Worm (Caenorhabditis elegans) whole organism, L4 larva: ENCODE measurements around the gene fbxb-25.

Source experiments
- F10B5.3 ChIP-seq: sonication (generic microtip); optimal IDR thresholded peaks from 2 replicates; lab custom pipeline; 2016; ENCODE audit warnings: mild to moderate bottlenecking, missing genetic modification characterization, missing compliant biosample characterization
- F44E2.7 ChIP-seq: fragments of 200-800 bp; sonication (Bioruptor generic); IDR thresholded peaks from 2 replicates; pipeline ENCODE4 v2.1.2; 2022; ENCODE audit warnings: missing genetic modification characterization, missing compliant biosample characterization
- R02D3.7 ChIP-seq: fragments of 150-350 bp; sonication (generic microtip); optimal IDR thresholded peaks from 3 replicates; lab custom pipeline; 2014; ENCODE audit warnings: missing biosample characterization, missing genetic modification characterization
- Y105C5A.15 ChIP-seq: fragments of 200-800 bp; sonication (Bioruptor generic); IDR thresholded peaks from 2 replicates; pipeline ENCODE4 v1.3.6; 2022; ENCODE audit warnings: missing genetic modification characterization, missing compliant biosample characterization
- Y48G9A.11 ChIP-seq: fragments of 200-800 bp; sonication (Bioruptor generic); IDR thresholded peaks from 2 replicates; pipeline ENCODE4 v1.3.6; 2022; ENCODE audit warnings: missing genetic modification reagents, missing genetic modification characterization, missing compliant biosample characterization
- Y75B8A.6 ChIP-seq: fragments of 200-800 bp; sonication (Bioruptor generic); IDR thresholded peaks from 2 replicates; pipeline ENCODE4 v1.3.6; 2022; ENCODE audit warnings: missing genetic modification reagents, missing genetic modification characterization, missing compliant biosample characterization
- ZK337.2 ChIP-seq: fragments of 200-800 bp; sonication (Bioruptor generic); IDR thresholded peaks from 2 replicates; pipeline ENCODE4 v1.3.6; 2022; ENCODE audit warnings: missing genetic modification reagents, missing genetic modification characterization, missing compliant biosample characterization
- aha-1 ChIP-seq: fragments of 150-350 bp; peaks from one replicate; lab custom pipeline; 2014; ENCODE audit warnings: missing biosample characterization, missing genetic modification characterization
- ama-1 ChIP-seq: fragments of 150-350 bp; optimal IDR thresholded peaks from 2 replicates; lab custom pipeline; 2014; ENCODE audit warnings: inconsistent platforms, mixed read lengths
- arid-1 ChIP-seq: fragments of 200-800 bp; sonication (Bioruptor generic); conservative IDR thresholded peaks from 2 replicates; pipeline ENCODE4 v1.3.6; 2022; ENCODE audit warnings: missing genetic modification reagents, missing genetic modification characterization, missing compliant biosample characterization
- ceh-20 ChIP-seq: fragments of 200-800 bp; sonication (Bioruptor generic); IDR thresholded peaks from 2 replicates; pipeline ENCODE4 v1.3.6; 2022; ENCODE audit warnings: missing genetic modification reagents, missing genetic modification characterization, missing compliant biosample characterization
- ceh-28 ChIP-seq: fragments of 150-350 bp; optimal IDR thresholded peaks from 2 replicates; lab custom pipeline; 2014; ENCODE audit warnings: missing biosample characterization, missing genetic modification reagents, missing genetic modification characterization
- ceh-44 ChIP-seq: fragments of 200-800 bp; sonication (Bioruptor generic); IDR thresholded peaks from 2 replicates; pipeline ENCODE4 v1.3.6; 2022; ENCODE audit warnings: missing genetic modification reagents, missing genetic modification characterization, missing compliant biosample characterization
- ceh-82 ChIP-seq: sonication (generic microtip); optimal IDR thresholded peaks from 2 replicates; lab custom pipeline; 2017; ENCODE audit warnings: missing biosample characterization, missing genetic modification characterization
- ces-1 ChIP-seq: fragments of 150-350 bp; sonication (generic microtip); optimal IDR thresholded peaks from 4 replicates; lab custom pipeline; 2014; ENCODE audit warnings: missing biosample characterization, missing genetic modification reagents, missing genetic modification characterization
- daf-16 ChIP-seq, 3 experiments: sonication (generic microtip); optimal IDR thresholded peaks; 2 replicates each; lab custom pipeline; 2016 to 2017; ENCODE audit warnings: missing genetic modification characterization in 3 of 3, missing genetic modification reagents in 3 of 3, mild to moderate bottlenecking in 2 of 3, missing compliant biosample characterization in 2 of 3, missing biosample characterization in 1 of 3, moderate library complexity in 1 of 3
- dmd-6 ChIP-seq: fragments of 200-800 bp; sonication (Bioruptor generic); IDR thresholded peaks from 2 replicates; pipeline ENCODE4 v1.3.6; 2022; ENCODE audit warnings: missing genetic modification reagents, missing genetic modification characterization, missing compliant biosample characterization
- duxl-1 ChIP-seq: sonication (generic microtip); optimal IDR thresholded peaks from 2 replicates; lab custom pipeline; 2016; ENCODE audit warnings: mild to moderate bottlenecking, missing genetic modification characterization, moderate library complexity, missing compliant biosample characterization; ENCODE audit not compliant: poor library complexity
- egl-43 ChIP-seq: fragments of 200-800 bp; sonication (Bioruptor generic); IDR thresholded peaks from 2 replicates; pipeline ENCODE4 v1.3.6; 2022; ENCODE audit warnings: missing genetic modification reagents, missing genetic modification characterization, missing compliant biosample characterization
- fos-1 ChIP-seq: fragments of 150-350 bp; optimal IDR thresholded peaks from 2 replicates; lab custom pipeline; 2014; ENCODE audit warnings: missing biosample characterization, missing genetic modification characterization
- hlh-30 ChIP-seq: sonication (generic microtip); optimal IDR thresholded peaks from 2 replicates; lab custom pipeline; 2017; ENCODE audit warnings: antibody characterized with exemption, mild to moderate bottlenecking, missing genetic modification characterization, missing compliant biosample characterization; ENCODE audit not compliant: insufficient read depth
- jun-1 ChIP-seq: fragments of 150-350 bp; optimal IDR thresholded peaks from 2 replicates; lab custom pipeline; 2014; ENCODE audit warnings: missing biosample characterization, missing genetic modification reagents, missing genetic modification characterization
- lim-7 ChIP-seq: fragments of 200-800 bp; sonication (Bioruptor generic); IDR thresholded peaks from 2 replicates; pipeline ENCODE4 v1.3.6; 2022; ENCODE audit warnings: missing genetic modification characterization, missing compliant biosample characterization
- lin-1 ChIP-seq: fragments of 200-800 bp; sonication (Bioruptor generic); IDR thresholded peaks from 2 replicates; pipeline ENCODE4 v1.3.6; 2022; ENCODE audit warnings: missing genetic modification reagents, missing genetic modification characterization, missing compliant biosample characterization
- lin-13 ChIP-seq: fragments of 150-350 bp; optimal IDR thresholded peaks from 2 replicates; lab custom pipeline; 2014; ENCODE audit warnings: missing biosample characterization, missing genetic modification reagents, missing genetic modification characterization
- lin-29 ChIP-seq: fragments of 200-800 bp; sonication (Bioruptor generic); IDR thresholded peaks from 2 replicates; pipeline ENCODE4 v1.3.6; 2022; ENCODE audit warnings: missing genetic modification reagents, missing genetic modification characterization, missing compliant biosample characterization
- mdl-1 ChIP-seq, 2 experiments: fragments of 150-350 bp in 1 of 2; sonication (generic microtip) in 1 of 2; optimal IDR thresholded peaks; 2 replicates each; lab custom pipeline; 2014 to 2017; ENCODE audit warnings: missing biosample characterization in 2 of 2, missing genetic modification characterization in 2 of 2
- mep-1 ChIP-seq: fragments of 150-350 bp; sonication (generic microtip); optimal IDR thresholded peaks from 3 replicates; lab custom pipeline; 2014; ENCODE audit warnings: missing biosample characterization, missing genetic modification characterization
- mes-2 ChIP-seq: sonication (generic microtip); optimal IDR thresholded peaks from 2 replicates; lab custom pipeline; 2016; ENCODE audit warnings: missing genotype, mild to moderate bottlenecking, missing genetic modification characterization, missing compliant biosample characterization; ENCODE audit not compliant: poor library complexity, severe bottlenecking
- mxl-2 ChIP-seq: fragments of 200-800 bp; sonication (Bioruptor generic); conservative IDR thresholded peaks from 2 replicates; pipeline ENCODE4 v1.3.6; 2022; ENCODE audit warnings: missing genetic modification reagents, missing genetic modification characterization, missing compliant biosample characterization
- mxl-3 ChIP-seq: fragments of 200-800 bp; sonication (Bioruptor generic); optimal IDR thresholded peaks from 2 replicates; lab custom pipeline; 2018; ENCODE audit warnings: mild to moderate bottlenecking, missing genetic modification characterization, missing compliant biosample characterization
- nhr-10 ChIP-seq: fragments of 150-350 bp; optimal IDR thresholded peaks from 2 replicates; lab custom pipeline; 2014; ENCODE audit warnings: missing biosample characterization, missing genetic modification characterization
- nhr-11 ChIP-seq: fragments of 150-350 bp; optimal IDR thresholded peaks from 2 replicates; lab custom pipeline; 2014; ENCODE audit warnings: missing biosample characterization, missing genetic modification characterization
- nhr-41 ChIP-seq: fragments of 200-800 bp; sonication (Bioruptor generic); IDR thresholded peaks from 2 replicates; pipeline ENCODE4 v1.3.6; 2022; ENCODE audit warnings: missing genetic modification reagents, missing genetic modification characterization, missing compliant biosample characterization
- nhr-42 ChIP-seq: fragments of 200-800 bp; sonication (Bioruptor generic); IDR thresholded peaks from 2 replicates; pipeline ENCODE4 v1.3.6; 2022; ENCODE audit warnings: missing genetic modification characterization, missing compliant biosample characterization
- nhr-48 ChIP-seq: sonication (generic microtip); optimal IDR thresholded peaks from 2 replicates; lab custom pipeline; 2016; ENCODE audit warnings: mild to moderate bottlenecking, missing genetic modification characterization, missing compliant biosample characterization
- pha-4 ChIP-seq, 2 experiments: fragments of 150-350 bp in 1 of 2; fragments of 200-800 bp in 1 of 2; sonication (Bioruptor generic) in 1 of 2; IDR thresholded peaks in 1 of 2; optimal IDR thresholded peaks in 1 of 2; 2 replicates each; pipeline versions ENCODE4 v1.3.6 to Lab custom; 2014 to 2022; ENCODE audit warnings: missing genetic modification characterization in 2 of 2, missing genetic modification reagents in 2 of 2, missing biosample characterization in 1 of 2, missing compliant biosample characterization in 1 of 2
- php-3 ChIP-seq: fragments of 200-800 bp; sonication (Bioruptor generic); IDR thresholded peaks from 2 replicates; pipeline ENCODE4 v1.3.6; 2022; ENCODE audit warnings: missing genetic modification reagents, missing genetic modification characterization, missing compliant biosample characterization
- rbr-2 ChIP-seq: sonication (generic microtip); optimal IDR thresholded peaks from 2 replicates; lab custom pipeline; 2016; ENCODE audit warnings: missing genotype, missing genetic modification characterization, missing compliant biosample characterization
- saeg-2 ChIP-seq: fragments of 200-800 bp; sonication (Bioruptor generic); IDR thresholded peaks from 2 replicates; pipeline ENCODE4 v1.3.6; 2022; ENCODE audit warnings: missing genetic modification reagents, missing genetic modification characterization, missing compliant biosample characterization
- set-16 ChIP-seq: fragments of 200-800 bp; sonication (Bioruptor generic); IDR thresholded peaks from 2 replicates; pipeline ENCODE4 v1.3.6; 2022; ENCODE audit warnings: missing genetic modification reagents, missing genetic modification characterization, missing compliant biosample characterization
- snpc-4 ChIP-seq: fragments of 150-350 bp; optimal IDR thresholded peaks from 2 replicates; lab custom pipeline; 2014; ENCODE audit warnings: missing biosample characterization, missing genetic modification characterization
- spr-3 ChIP-seq: fragments of 200-800 bp; sonication (Bioruptor generic); optimal IDR thresholded peaks from 2 replicates; lab custom pipeline; 2018; ENCODE audit warnings: mild to moderate bottlenecking, missing genetic modification characterization, missing compliant biosample characterization
- unc-62 ChIP-seq, 3 experiments: fragments of 150-350 bp in 1 of 3; sonication (generic microtip); optimal IDR thresholded peaks in 2 of 3; peaks in 1 of 3; 1 replicate in 1 of 3; 2 replicates in 2 of 3; lab custom pipeline; 2014 to 2017; ENCODE audit warnings: missing biosample characterization in 3 of 3, missing genetic modification characterization in 3 of 3, missing genetic modification reagents in 3 of 3, missing genotype in 1 of 3
- zag-1 ChIP-seq: fragments of 150-350 bp; optimal IDR thresholded peaks from 2 replicates; lab custom pipeline; 2014; ENCODE audit warnings: missing biosample characterization, missing genetic modification characterization
- zfp-2 ChIP-seq: sonication (generic microtip); optimal IDR thresholded peaks from 2 replicates; lab custom pipeline; 2016; ENCODE audit warnings: mild to moderate bottlenecking, missing genetic modification characterization, missing compliant biosample characterization
- ztf-11 ChIP-seq: fragments of 150-350 bp; optimal IDR thresholded peaks from 2 replicates; lab custom pipeline; 2014; ENCODE audit warnings: missing biosample characterization, missing genetic modification characterization

The fbxb-25 gene

ce11 chrII:1725735-1726134, 41.9 kb downstream of the fbxb-25 start, which contains the start of gene F45C12.17:
Gene F45C12.17 (plus strand): TSS chrII:1726111.
- no peak for TF ChIP-seq ceh-28
- no peak for TF ChIP-seq mep-1 (tag; lab: Kevin White, UChicago)
- no peak for TF ChIP-seq F44E2.7 (GFP tag; lab: Robert Waterston, UW)
- peak in 1 of 2 experiments; percentile 63 for TF ChIP-seq unc-62 (GFP tag; optimal IDR thresholded peaks at IDR 0.05 in 1 of 2; lab: Kevin White, UChicago)
- no peak for TF ChIP-seq unc-62 (tag; optimal IDR thresholded peaks at IDR 0.05; lab: Kevin White, UChicago)
- no peak for TF ChIP-seq lin-29 (GFP tag; lab: Robert Waterston, UW)
- TF ChIP-seq Y48G9A.11, result no peak
- TF ChIP-seq saeg-2 (GFP tag; lab: Robert Waterston, UW), result no peak
- TF ChIP-seq aha-1 (tag; lab: Kevin White, UChicago), result peak; percentile 60
- no peak for TF ChIP-seq nhr-42 (GFP tag; lab: Robert Waterston, UW)
- TF ChIP-seq spr-3 (GFP tag; lab: Kevin White, UChicago), result no peak
- no peak for TF ChIP-seq jun-1 (tag; lab: Kevin White, UChicago)
- TF ChIP-seq, all 104 proteins: peak for 2

- TF ChIP-seq ztf-11 (tag; lab: Kevin White, UChicago) (no peak), set-16 (GFP tag; lab: Robert Waterston, UW) (no peak), dmd-6 (GFP tag; lab: Robert Waterston, UW) (peak; percentile 72), lim-7 (GFP tag; lab: Robert Waterston, UW) (no peak), Y75B8A.6 (no peak), nhr-10 (tag; lab: Kevin White, UChicago) (no peak), mxl-3 (GFP tag; lab: Kevin White, UChicago) (no peak), ceh-20 (no peak), arid-1 (GFP tag; lab: Robert Waterston, UW) (no peak), php-3 (GFP tag; lab: Robert Waterston, UW) (0 out of 2 replicates have a peak, but pooled peaks have one; percentile 11), zag-1 (tag; lab: Kevin White, UChicago) (no peak), duxl-1 (peak; percentile 4), daf-16 (GFP tag; optimal IDR thresholded peaks at IDR 0.05; lab: Kevin White, UChicago) (no peak), daf-16 (tag; optimal IDR thresholded peaks at IDR 0.05; lab: Kevin White, UChicago) (peak; percentile 58), ZK337.2 (GFP tag; lab: Robert Waterston, UW) (no peak), F44E2.7 (GFP tag; lab: Robert Waterston, UW) (no peak), hlh-30 (tag; lab: Kevin White, UChicago) (no peak), ama-1 (lab: Kevin White, UChicago) (no peak), ceh-82 (tag; lab: Kevin White, UChicago) (no peak), nhr-11 (no peak), snpc-4 (tag; lab: Kevin White, UChicago) (no peak), ceh-44 (GFP tag; lab: Robert Waterston, UW) (no peak), nhr-41 (no peak), ces-1 (no peak), egl-43 (no peak), unc-62 (GFP tag; optimal IDR thresholded peaks at IDR 0.05 in 1 of 2; lab: Kevin White, UChicago) (no peak), unc-62 (tag; optimal IDR thresholded peaks at IDR 0.05; lab: Kevin White, UChicago) (no peak), nhr-48 (tag; lab: Kevin White, UChicago) (no peak), mdl-1 (tag; optimal IDR thresholded peaks at IDR 0.05; lab: Kevin White, UChicago) (no peak), lin-13 (GFP tag; lab: Kevin White, UChicago) (no peak), mep-1 (tag; lab: Kevin White, UChicago) (no peak), Y48G9A.11 (no peak), rbr-2 (tag; lab: Kevin White, UChicago) (no peak), F10B5.3 (no peak), fos-1 (tag; lab: Kevin White, UChicago) (no peak), ceh-28 (no peak), mes-2 (no peak), lin-1 (GFP tag; lab: Robert Waterston, UW) (no peak), Y105C5A.15 (GFP tag; lab: Robert Waterston, UW) (no peak), pha-4 (GFP tag; IDR thresholded peaks at IDR 0.05; lab: Robert Waterston, UW) (no peak), pha-4 (tag; optimal IDR thresholded peaks at IDR 0.05; lab: Kevin White, UChicago) (no peak), mxl-2 (GFP tag; lab: Robert Waterston, UW) (no peak), zfp-2 (tag; lab: Kevin White, UChicago) (no peak), R02D3.7 (no peak)
These were observed 44.4 kb downstream of the fbxb-25 start, which contains the start of gene btb-9 for ce11 chrII:1728253-1728652. Gene btb-9 (plus strand): TSS chrII:1728506.
